Fruit fly (Drosophila melanogaster) whole organism, adult: Measurements from ENCODE around the gene CG34461.

Source experiments
- CG11617 ChIP-seq: fragments of 200-800 bp; sonication (Bioruptor generic); optimal IDR thresholded peaks from 2 replicates; lab custom pipeline; 2017; ENCODE audit warnings: mild to moderate bottlenecking, missing biosample characterization, missing genetic modification reagents, missing genetic modification characterization
- CG12768 ChIP-seq: fragments of 200-800 bp; sonication (Bioruptor generic); optimal IDR thresholded peaks from 2 replicates; lab custom pipeline; 2017; ENCODE audit warnings: missing biosample characterization, missing genetic modification characterization, mild to moderate bottlenecking, moderate library complexity, missing genetic modification reagents
- CG14711 ChIP-seq: fragments of 200-800 bp; sonication (Bioruptor generic); optimal IDR thresholded peaks from 2 replicates; lab custom pipeline; 2018; ENCODE audit warnings: missing biosample characterization, mild to moderate bottlenecking, missing genetic modification characterization, moderate library complexity
- CG1620 ChIP-seq: fragments of 200-800 bp; sonication (Bioruptor generic); optimal IDR thresholded peaks from 2 replicates; lab custom pipeline; 2016; ENCODE audit warnings: missing biosample characterization, missing genetic modification characterization
- CG33017 ChIP-seq: fragments of 200-800 bp; sonication (Bioruptor generic); optimal IDR thresholded peaks from 2 replicates; lab custom pipeline; 2018; ENCODE audit warnings: missing biosample characterization, mild to moderate bottlenecking, missing genetic modification characterization, moderate library complexity
- CG5204 ChIP-seq: fragments of 200-800 bp; sonication (Bioruptor generic); optimal IDR thresholded peaks from 2 replicates; lab custom pipeline; 2016; ENCODE audit warnings: missing biosample characterization, missing genetic modification characterization
- CG7045 ChIP-seq: fragments of 200-800 bp; sonication (Bioruptor generic); optimal IDR thresholded peaks from 2 replicates; lab custom pipeline; 2017; ENCODE audit warnings: missing biosample characterization, mild to moderate bottlenecking, missing genetic modification characterization
- CG7101 ChIP-seq: fragments of 200-800 bp; sonication (Bioruptor generic); optimal IDR thresholded peaks from 2 replicates; lab custom pipeline; 2018; ENCODE audit warnings: missing biosample characterization, mild to moderate bottlenecking, missing genetic modification characterization, moderate library complexity
- Clk ChIP-seq: fragments of 200-800 bp; sonication (Bioruptor generic); optimal IDR thresholded peaks from 2 replicates; lab custom pipeline; 2017; ENCODE audit warnings: missing biosample characterization, missing genetic modification characterization
- Crg-1 ChIP-seq: fragments of 200-800 bp; sonication (Bioruptor generic); optimal IDR thresholded peaks from 2 replicates; lab custom pipeline; 2016; ENCODE audit warnings: missing biosample characterization, missing genetic modification characterization
- Hr96 ChIP-seq: fragments of 200-800 bp; sonication (Bioruptor generic); optimal IDR thresholded peaks from 2 replicates; lab custom pipeline; 2016; ENCODE audit warnings: missing biosample characterization, missing genetic modification characterization
- Mnt ChIP-seq: fragments of 200-800 bp; sonication (Bioruptor generic); optimal IDR thresholded peaks from 2 replicates; lab custom pipeline; 2016; ENCODE audit warnings: missing biosample characterization, mild to moderate bottlenecking, missing genetic modification characterization
- bab1 ChIP-seq: fragments of 200-800 bp; sonication (Bioruptor generic); optimal IDR thresholded peaks from 3 replicates; lab custom pipeline; 2019; ENCODE audit warnings: missing biosample characterization, mild to moderate bottlenecking, missing genetic modification characterization, moderate library complexity
- cic ChIP-seq: fragments of 200-800 bp; sonication (Bioruptor generic); optimal IDR thresholded peaks from 2 replicates; lab custom pipeline; 2017; ENCODE audit warnings: missing biosample characterization, mild to moderate bottlenecking, missing genetic modification characterization, moderate library complexity
- cnc ChIP-seq, 2 experiments: fragments of >200 bp; optimal IDR thresholded peaks; 2 replicates each; lab custom pipeline; 2017
- kay ChIP-seq: fragments of 200-800 bp; sonication (Bioruptor generic); peaks from one replicate; lab custom pipeline; 2016; ENCODE audit warnings: missing biosample characterization, missing genetic modification characterization, borderline replicate concordance
- ovo ChIP-seq: fragments of 200-800 bp; sonication (Bioruptor generic); optimal IDR thresholded peaks from 2 replicates; lab custom pipeline; 2016; ENCODE audit warnings: missing biosample characterization, missing genetic modification characterization
- pad ChIP-seq: fragments of 200-800 bp; sonication (Bioruptor generic); optimal IDR thresholded peaks from 3 replicates; lab custom pipeline; 2017; ENCODE audit warnings: missing biosample characterization, missing genetic modification characterization, mild to moderate bottlenecking, moderate library complexity, missing genetic modification reagents
- tj ChIP-seq: fragments of 200-800 bp; sonication (Bioruptor generic); optimal IDR thresholded peaks from 3 replicates; lab custom pipeline; 2017; ENCODE audit warnings: missing biosample characterization, mild to moderate bottlenecking, missing genetic modification characterization, moderate library complexity
- toe ChIP-seq: fragments of 200-800 bp; sonication (Bioruptor generic); optimal IDR thresholded peaks from 2 replicates; lab custom pipeline; 2016; ENCODE audit warnings: missing biosample characterization, missing genetic modification characterization

Gene CG34461

dm6 chr3L:8289336-8290258 lies 36.1 kb upstream of the CG34461 start, which contains the start of gene cert:
Gene cert, minus strand, starts transcription at chr3L:8289870.
- TF ChIP-seq cic (GFP tag; lab: Kevin White, UChicago): peak; percentile 54
- TF ChIP-seq CG7045 (GFP tag; lab: Kevin White, UChicago): no peak
- TF ChIP-seq Clk (GFP tag; lab: Kevin White, UChicago): no peak
- peak; percentile 45 for TF ChIP-seq CG14711 (tag; lab: Kevin White, UChicago)
- peak; percentile 32 for TF ChIP-seq bab1 (GFP tag; lab: Kevin White, UChicago)
- no peak for TF ChIP-seq Mnt
- peak; percentile 52 for TF ChIP-seq CG12768 (GFP tag; lab: Kevin White, UChicago)
- TF ChIP-seq CG7101 (tag; lab: Kevin White, UChicago): no peak
- TF ChIP-seq kay (GFP tag; lab: Kevin White, UChicago): peak; percentile 11
- TF ChIP-seq CG1620: peak; percentile 2
- no peak for TF ChIP-seq CG11617 (GFP tag; lab: Kevin White, UChicago)
- no peak for TF ChIP-seq CG33017 (tag; lab: Kevin White, UChicago)
- TF ChIP-seq tj (GFP tag; lab: Kevin White, UChicago): no peak
- peak; percentile 58 for TF ChIP-seq Hr96
- no peak for TF ChIP-seq ovo (GFP tag; lab: Kevin White, UChicago)
- peak; percentile 52 for TF ChIP-seq toe (GFP tag; lab: Kevin White, UChicago)
- peak; percentile 43 for TF ChIP-seq Crg-1 (GFP tag; lab: Kevin White, UChicago)
- TF ChIP-seq cnc (optimal IDR thresholded peaks at IDR 0.05; lab: Kevin White, UChicago): no peak
- peak; percentile 33 for TF ChIP-seq pad (GFP tag; lab: Kevin White, UChicago)
- TF ChIP-seq CG5204 (GFP tag; lab: Kevin White, UChicago): no peak

- no peak for TF ChIP-seq pad (GFP tag; lab: Kevin White, UChicago)
- TF ChIP-seq CG11617 (GFP tag; lab: Kevin White, UChicago): no peak
- TF ChIP-seq ovo (GFP tag; lab: Kevin White, UChicago): no peak
- no peak for TF ChIP-seq CG33017 (tag; lab: Kevin White, UChicago)
- no peak for TF ChIP-seq Clk (GFP tag; lab: Kevin White, UChicago)
- no peak for TF ChIP-seq CG7045 (GFP tag; lab: Kevin White, UChicago)
- no peak for TF ChIP-seq CG14711 (tag; lab: Kevin White, UChicago)
- TF ChIP-seq Mnt: no peak
- TF ChIP-seq CG12768 (GFP tag; lab: Kevin White, UChicago): no peak
- TF ChIP-seq Crg-1 (GFP tag; lab: Kevin White, UChicago): no peak
- TF ChIP-seq bab1 (GFP tag; lab: Kevin White, UChicago): no peak
- no peak for TF ChIP-seq cnc (optimal IDR thresholded peaks at IDR 0.05; lab: Kevin White, UChicago)
Observed at dm6 chr3L:8295227-8295626, 30.4 kb upstream of the CG34461 start, which contains the start of gene CG7201. Gene CG7201, minus strand, starts transcription at chr3L:8295327.

- TF ChIP-seq Mnt: no peak
- TF ChIP-seq CG7101 (tag; lab: Kevin White, UChicago): no peak
- TF ChIP-seq CG33017 (tag; lab: Kevin White, UChicago): no peak
- TF ChIP-seq pad (GFP tag; lab: Kevin White, UChicago): no peak
- TF ChIP-seq cnc (optimal IDR thresholded peaks at IDR 0.05; lab: Kevin White, UChicago): no peak
- peak; percentile 96 for TF ChIP-seq kay (GFP tag; lab: Kevin White, UChicago)
- TF ChIP-seq tj (GFP tag; lab: Kevin White, UChicago): no peak
- no peak for TF ChIP-seq ovo (GFP tag; lab: Kevin White, UChicago)
- TF ChIP-seq Hr96: no peak
- TF ChIP-seq CG14711 (tag; lab: Kevin White, UChicago): no peak
- TF ChIP-seq Crg-1 (GFP tag; lab: Kevin White, UChicago): no peak
- no peak for TF ChIP-seq CG5204 (GFP tag; lab: Kevin White, UChicago)
- TF ChIP-seq bab1 (GFP tag; lab: Kevin White, UChicago): peak; percentile 0
- no peak for TF ChIP-seq toe (GFP tag; lab: Kevin White, UChicago)
Observed at dm6 chr3L:8296941-8297340, 28.7 kb upstream of the CG34461 start, which contains the start of gene Rab19. Gene Rab19, plus strand, starts transcription at chr3L:8297018.

dm6 chr3L:8297488-8297887 lies 28.2 kb upstream of the CG34461 start:
- TF ChIP-seq Mnt (peak; percentile 68), CG12768 (GFP tag; lab: Kevin White, UChicago) (no peak), cic (GFP tag; lab: Kevin White, UChicago) (peak; percentile 24), CG33017 (tag; lab: Kevin White, UChicago) (no peak), CG1620 (no peak), CG5204 (GFP tag; lab: Kevin White, UChicago) (no peak), pad (GFP tag; lab: Kevin White, UChicago) (no peak)

dm6 chr3L:8299224-8300130 lies 26.2 kb upstream of the CG34461 start, which contains the start of the genes Arl5 and CG13671:
Gene Arl5, minus strand, starts transcription at chr3L:8299839.
Gene CG13671, plus strand, starts transcription at chr3L:8300064.
- TF ChIP-seq CG5204 (GFP tag; lab: Kevin White, UChicago) (no peak), CG1620 (peak; percentile 66), kay (GFP tag; lab: Kevin White, UChicago) (no peak), pad (GFP tag; lab: Kevin White, UChicago) (peak; percentile 100), CG14711 (tag; lab: Kevin White, UChicago) (peak; percentile 83), Mnt (peak; percentile 32), Clk (GFP tag; lab: Kevin White, UChicago) (peak; percentile 60), toe (GFP tag; lab: Kevin White, UChicago) (no peak), cnc (optimal IDR thresholded peaks at IDR 0.05; lab: Kevin White, UChicago) (no peak), bab1 (GFP tag; lab: Kevin White, UChicago) (peak; percentile 84), cic (GFP tag; lab: Kevin White, UChicago) (peak; percentile 54), CG11617 (GFP tag; lab: Kevin White, UChicago) (peak; percentile 82), CG33017 (tag; lab: Kevin White, UChicago) (peak; percentile 44), Crg-1 (GFP tag; lab: Kevin White, UChicago) (peak; percentile 72), ovo (GFP tag; lab: Kevin White, UChicago) (peak; percentile 83), CG7045 (GFP tag; lab: Kevin White, UChicago) (peak; percentile 66), CG12768 (GFP tag; lab: Kevin White, UChicago) (peak; percentile 57), tj (GFP tag; lab: Kevin White, UChicago) (peak; percentile 31), CG7101 (tag; lab: Kevin White, UChicago) (peak; percentile 80), Hr96 (no peak)
